Fruit fly (Drosophila melanogaster) whole organism, wandering third instar larva: ENCODE results near the gene axed.

Experiments
- Abd-B ChIP-seq: fragments of >200 bp; optimal IDR thresholded peaks from 2 replicates; lab custom pipeline; 2017; ENCODE audit warnings: missing biosample characterization, missing genetic modification characterization
- CG9705 ChIP-seq: fragments of 200-800 bp; sonication (Bioruptor generic); optimal IDR thresholded peaks from 2 replicates; lab custom pipeline; 2018; ENCODE audit warnings: missing biosample characterization, mild to moderate bottlenecking, missing genetic modification characterization
- CrebA ChIP-seq: fragments of 200-800 bp; sonication (Bioruptor generic); optimal IDR thresholded peaks from 2 replicates; lab custom pipeline; 2016; ENCODE audit warnings: missing biosample characterization, mild to moderate bottlenecking, missing genetic modification characterization, borderline replicate concordance
- Dfd ChIP-seq: fragments of >200 bp; optimal IDR thresholded peaks from 2 replicates; lab custom pipeline; 2017; ENCODE audit warnings: missing biosample characterization, missing genetic modification characterization
- Dif ChIP-seq: fragments of 200-275, 200-300 bp; sonication (Bioruptor generic); optimal IDR thresholded peaks from 2 replicates; lab custom pipeline; 2018; ENCODE audit warnings: missing biosample characterization, missing genetic modification characterization; ENCODE audit not compliant: partially characterized antibody
- HLH106 ChIP-seq: fragments of 200-800 bp; optimal IDR thresholded peaks from 3 replicates; lab custom pipeline; 2019; ENCODE audit warnings: missing biosample characterization, mild to moderate bottlenecking, missing genetic modification characterization, moderate library complexity
- Hnf4 ChIP-seq: fragments of 200-800 bp; sonication (Bioruptor generic); optimal IDR thresholded peaks from 2 replicates; lab custom pipeline; 2016; ENCODE audit warnings: missing biosample characterization, mild to moderate bottlenecking, missing genetic modification characterization
- Hr78 ChIP-seq: fragments of >200 bp; optimal IDR thresholded peaks from 2 replicates; lab custom pipeline; 2017; ENCODE audit warnings: missing biosample characterization, missing genetic modification characterization
- Hr83 ChIP-seq: fragments of 200-300 bp; sonication (Bioruptor generic); optimal IDR thresholded peaks from 2 replicates; lab custom pipeline; 2016; ENCODE audit warnings: missing biosample characterization, mild to moderate bottlenecking, missing genetic modification characterization, moderate library complexity; ENCODE audit not compliant: poor library complexity, severe bottlenecking
- Mio ChIP-seq: sonication (Bioruptor generic); optimal IDR thresholded peaks from 2 replicates; lab custom pipeline; 2016; ENCODE audit warnings: missing biosample characterization, missing genetic modification characterization
- Myc ChIP-seq: fragments of >200 bp; optimal IDR thresholded peaks from 2 replicates; lab custom pipeline; 2017
- Rel ChIP-seq, 2 experiments: fragments of 200-800 bp; sonication (Bioruptor generic) in 1 of 2; optimal IDR thresholded peaks; 2 replicates in 1 of 2; 3 replicates in 1 of 2; lab custom pipeline; 2016 to 2019; ENCODE audit warnings: mild to moderate bottlenecking in 2 of 2, missing biosample characterization in 2 of 2, missing genetic modification characterization in 2 of 2, moderate library complexity in 1 of 2
- Sp1 ChIP-seq: fragments of 200-800 bp; sonication (Bioruptor generic); optimal IDR thresholded peaks from 3 replicates; lab custom pipeline; 2019; ENCODE audit warnings: missing biosample characterization, mild to moderate bottlenecking, missing genetic modification characterization, moderate library complexity
- Vsx2 ChIP-seq: fragments of 200-300, 225-300 bp; sonication (Bioruptor generic); optimal IDR thresholded peaks from 2 replicates; lab custom pipeline; 2018; ENCODE audit warnings: missing biosample characterization, missing genetic modification characterization; ENCODE audit not compliant: partially characterized antibody
- br ChIP-seq: fragments of 200-800 bp; sonication (Bioruptor generic); optimal IDR thresholded peaks from 2 replicates; lab custom pipeline; 2016; ENCODE audit warnings: missing biosample characterization, missing genetic modification characterization
- brk ChIP-seq: fragments of 200-800 bp; sonication (Bioruptor generic); optimal IDR thresholded peaks from 2 replicates; lab custom pipeline; 2016; ENCODE audit warnings: missing biosample characterization, mild to moderate bottlenecking, missing genetic modification characterization
- dl ChIP-seq, 2 experiments: fragments of 175-275, 200-275 bp in 1 of 2; fragments of 200-275 bp in 1 of 2; sonication (Bioruptor generic); optimal IDR thresholded peaks; lab custom pipeline; 2018; ENCODE audit warnings: mild to moderate bottlenecking in 2 of 2, missing biosample characterization in 2 of 2, missing genetic modification characterization in 2 of 2, moderate library complexity in 2 of 2; ENCODE audit not compliant: partially characterized antibody in 2 of 2, insufficient read depth in 1 of 2
- dmrt93B ChIP-seq: fragments of 200-800 bp; sonication (Bioruptor generic); optimal IDR thresholded peaks from 2 replicates; lab custom pipeline; 2018; ENCODE audit warnings: missing biosample characterization, mild to moderate bottlenecking, missing genetic modification characterization
- dsf ChIP-seq: sonication (Bioruptor generic); optimal IDR thresholded peaks from 2 replicates; lab custom pipeline; 2016; ENCODE audit warnings: missing biosample characterization, missing genetic modification characterization, borderline replicate concordance
- ey ChIP-seq: fragments of 200-800 bp; sonication (Bioruptor generic); optimal IDR thresholded peaks from 2 replicates; lab custom pipeline; 2016; ENCODE audit warnings: missing biosample characterization, missing genetic modification characterization
- fru ChIP-seq: fragments of 200-800 bp; sonication (Bioruptor generic); optimal IDR thresholded peaks from 3 replicates; lab custom pipeline; 2016; ENCODE audit warnings: missing biosample characterization, mild to moderate bottlenecking, missing genetic modification characterization
- h ChIP-seq: fragments of 200-800 bp; sonication (Bioruptor generic); optimal IDR thresholded peaks from 3 replicates; lab custom pipeline; 2016; ENCODE audit warnings: missing biosample characterization, mild to moderate bottlenecking, missing genetic modification characterization
- jim ChIP-seq: fragments of 175-275, 200-325 bp; sonication (Bioruptor generic); optimal IDR thresholded peaks from 2 replicates; lab custom pipeline; 2016; ENCODE audit warnings: missing biosample characterization, mild to moderate bottlenecking, missing genetic modification characterization
- pan ChIP-seq: fragments of >200 bp; optimal IDR thresholded peaks from 2 replicates; lab custom pipeline; 2017
- rgr ChIP-seq: fragments of 200-800 bp; sonication (Bioruptor generic); optimal IDR thresholded peaks from 3 replicates; lab custom pipeline; 2016; ENCODE audit warnings: missing biosample characterization, mild to moderate bottlenecking, missing genetic modification characterization
- sage ChIP-seq: fragments of 200-800 bp; sonication (Bioruptor generic); optimal IDR thresholded peaks from 2 replicates; lab custom pipeline; 2016; ENCODE audit warnings: missing biosample characterization, mild to moderate bottlenecking, missing genetic modification characterization
- sv ChIP-seq: fragments of 200-800 bp; sonication (Bioruptor generic); optimal IDR thresholded peaks from 3 replicates; lab custom pipeline; 2016; ENCODE audit warnings: missing biosample characterization, missing genetic modification characterization
- tai ChIP-seq: sonication (Bioruptor generic); optimal IDR thresholded peaks from 2 replicates; lab custom pipeline; 2016; ENCODE audit warnings: missing biosample characterization, missing genetic modification characterization

The axed gene

DNA sequence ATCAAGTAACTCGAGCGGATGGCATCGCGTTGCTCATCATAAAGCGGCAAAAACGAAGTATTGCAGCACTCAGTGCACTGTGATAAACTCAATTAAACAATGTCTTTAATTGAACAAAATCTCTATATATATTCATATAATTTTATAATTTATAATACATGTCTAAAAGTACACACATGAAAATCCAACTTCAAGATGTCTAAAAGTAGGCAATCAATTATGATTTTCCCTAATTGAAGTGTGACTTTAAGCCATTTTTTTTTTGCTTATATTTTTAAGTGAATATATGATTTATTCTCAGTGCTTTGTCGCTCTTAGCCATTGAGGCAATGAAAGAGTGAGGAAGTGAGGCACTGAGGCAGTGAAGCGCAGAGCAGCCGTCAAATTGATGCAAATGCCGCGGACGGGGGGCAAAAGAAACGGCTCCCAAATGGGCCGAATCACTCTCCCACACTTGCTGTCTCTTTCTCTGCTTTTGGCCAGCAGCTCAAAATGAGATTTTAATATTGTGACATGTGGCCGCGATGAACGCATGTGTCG, 31.7 kb upstream of the axed start:
- no peak for TF ChIP-seq CrebA (GFP tag; lab: Kevin White, UChicago)
- no peak for TF ChIP-seq dsf
- TF ChIP-seq brk (GFP tag; lab: Kevin White, UChicago) = no peak
- TF ChIP-seq sv = no peak

DNA sequence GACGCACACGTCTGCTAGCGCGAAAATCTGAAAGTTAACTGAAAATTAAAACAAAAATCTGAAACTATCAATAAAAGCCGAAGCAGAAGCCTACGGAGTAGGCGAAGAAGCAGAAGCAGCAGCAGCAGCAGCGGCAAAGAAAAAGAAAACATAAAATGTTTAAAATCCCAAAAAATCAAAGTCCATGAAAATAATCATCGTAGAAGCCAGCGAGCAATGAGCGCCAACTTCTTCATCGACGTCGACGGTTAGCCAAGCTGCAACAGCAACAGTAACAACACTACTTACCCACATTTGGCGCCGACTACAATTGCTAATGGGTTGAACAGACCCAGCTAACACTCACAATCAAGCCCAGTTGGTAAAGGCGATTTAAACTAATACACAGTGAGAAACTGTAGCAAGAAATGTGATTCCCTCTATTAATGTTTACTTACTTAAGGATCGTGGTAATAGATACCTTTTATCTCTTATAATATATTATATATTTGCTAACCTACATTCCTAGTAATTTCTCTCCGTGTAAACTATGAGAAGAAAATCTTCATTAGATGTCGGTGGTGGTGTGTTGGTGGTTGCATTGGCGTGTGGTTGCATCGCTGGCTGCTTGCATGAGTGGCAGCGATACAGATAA, 19.6 kb upstream of the axed start, which contains the start of gene jv:
jv (minus strand) TSS at position 51 of the 634 bp plus-strand sequence.
- no peak for TF ChIP-seq rgr
- no peak for TF ChIP-seq ey (GFP tag; lab: Kevin White, UChicago)
- TF ChIP-seq Dfd (GFP tag; lab: Kevin White, UChicago) = no peak
- TF ChIP-seq jim (GFP tag; lab: Kevin White, UChicago) = no peak
- TF ChIP-seq Sp1 (GFP tag; lab: Kevin White, UChicago) = no peak
- TF ChIP-seq, all 38 proteins: peak for 0

DNA sequence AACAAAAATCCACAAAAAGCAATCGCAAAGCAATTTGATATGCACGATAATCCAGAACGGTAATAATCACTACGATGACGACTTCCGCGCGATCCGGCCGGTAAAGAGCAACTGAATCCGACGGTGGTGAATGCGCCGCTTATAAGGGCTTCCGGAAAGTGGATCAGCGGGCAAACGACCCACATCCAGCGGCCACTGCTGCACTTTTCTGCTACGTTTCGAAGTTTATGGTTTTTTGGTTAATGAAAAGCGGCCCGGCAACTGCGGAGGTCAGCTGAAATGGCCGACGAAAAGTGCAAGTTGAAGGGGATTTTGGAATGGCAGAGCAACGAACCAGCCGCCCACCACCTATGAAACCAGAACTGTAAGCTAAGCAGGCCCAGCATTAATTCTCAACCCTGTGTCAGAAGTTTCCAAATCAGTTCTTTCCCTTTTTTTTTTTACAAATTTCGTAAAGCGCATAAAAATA, 5.8 kb upstream of the axed start, which contains the start of the genes ndl and Rexo5:
ndl (minus strand) TSS at position 101 of the 469 bp plus-strand sequence.
Rexo5 (plus strand) TSS at position 419 of the 469 bp plus-strand sequence.
- no peak for TF ChIP-seq dmrt93B (GFP tag; lab: Kevin White, UChicago)
- TF ChIP-seq sage (GFP tag; lab: Kevin White, UChicago) = no peak
- TF ChIP-seq Hr78 (GFP tag; lab: Kevin White, UChicago) = no peak
- no peak for TF ChIP-seq Abd-B (GFP tag; lab: Kevin White, UChicago)

DNA sequence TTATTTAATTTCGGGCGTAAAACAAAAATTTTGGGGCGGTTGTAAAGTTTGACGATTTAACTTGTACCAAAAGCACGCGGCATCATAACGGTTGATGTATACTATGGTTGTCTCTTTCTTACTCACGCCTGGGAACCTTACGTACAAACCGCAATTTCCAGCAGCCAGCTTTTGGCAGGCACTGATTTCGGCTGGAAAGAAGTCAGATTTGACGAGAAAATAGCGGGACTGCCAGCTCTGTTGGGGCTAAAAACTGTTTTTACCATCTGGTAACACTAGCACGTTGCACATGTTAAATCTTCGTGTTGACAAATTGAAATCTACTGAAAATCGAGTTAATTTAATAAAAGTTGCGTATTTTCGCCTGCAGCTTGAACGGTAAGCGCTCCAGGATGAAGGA, 3.2 kb upstream of the axed start, which contains the start of gene zpg:
zpg (minus strand) TSS at position 108 of the 400 bp plus-strand sequence.
- peak; percentile 92 for TF ChIP-seq Myc (lab: Kevin White, UChicago)
- TF ChIP-seq Vsx2 (GFP tag; lab: Kevin White, UChicago) = peak; percentile 62
- TF ChIP-seq dl (GFP tag; optimal IDR thresholded peaks at IDR 0.05; lab: Kevin White, UChicago; ENCODE audit: insufficient read depth in 1 of 2, partially characterized antibody in 2 of 2) = peak in 1 of 2 experiments; percentile 9
- TF ChIP-seq Dif (GFP tag; lab: Kevin White, UChicago) = peak; percentile 81
- TF ChIP-seq br = no peak

DNA sequence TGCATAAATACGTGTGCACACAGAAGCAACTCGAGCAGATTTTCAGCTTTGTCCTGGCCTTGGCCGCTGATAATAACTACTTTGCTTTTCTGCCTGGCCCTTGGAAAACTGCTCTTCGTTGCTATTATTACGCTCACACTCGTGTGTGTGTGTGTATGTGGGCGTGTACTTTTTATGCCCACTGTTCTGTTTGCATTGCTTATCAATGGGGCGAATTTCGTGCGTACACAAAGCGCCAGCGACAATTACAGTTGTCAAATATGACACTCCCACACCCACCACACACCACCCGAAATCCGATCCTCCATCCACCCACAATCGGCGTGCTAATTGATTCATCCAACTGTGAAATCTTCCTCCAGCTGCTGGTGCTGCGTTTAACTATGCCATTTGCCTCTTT, 3.5 kb downstream of the axed start:
- TF ChIP-seq ey (GFP tag; lab: Kevin White, UChicago) = no peak
- no peak for TF ChIP-seq sage (GFP tag; lab: Kevin White, UChicago)
- TF ChIP-seq Rel (GFP tag; optimal IDR thresholded peaks at IDR 0.05; lab: Kevin White, UChicago) = no peak
- TF ChIP-seq Rel (tag; optimal IDR thresholded peaks at IDR 0.05; lab: Kevin White, UChicago) = no peak

DNA sequence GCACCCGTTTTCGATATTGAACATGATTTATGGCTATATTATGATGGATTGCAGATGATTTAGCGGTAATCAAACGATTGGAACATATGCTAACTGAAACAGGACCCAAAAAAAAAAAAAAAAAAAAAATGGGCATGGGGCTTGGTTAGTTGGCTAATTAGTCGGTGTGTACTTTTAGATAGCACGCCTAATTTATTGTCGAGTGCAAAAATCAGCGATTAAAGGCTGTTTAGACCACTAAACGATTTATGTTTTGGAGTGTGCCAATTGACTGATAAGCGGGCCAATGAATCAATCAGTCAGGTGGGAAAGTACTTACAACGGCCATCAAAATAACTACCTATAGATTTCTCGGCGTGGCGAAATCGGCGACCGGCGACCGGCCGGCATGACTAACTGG, 6.1 kb downstream of the axed start:
- TF ChIP-seq ey (GFP tag; lab: Kevin White, UChicago) (no peak), tai (GFP tag; lab: Kevin White, UChicago) (no peak), Mio (GFP tag; lab: Kevin White, UChicago) (no peak), Vsx2 (GFP tag; lab: Kevin White, UChicago) (peak; percentile 3), Dfd (GFP tag; lab: Kevin White, UChicago) (no peak)

DNA sequence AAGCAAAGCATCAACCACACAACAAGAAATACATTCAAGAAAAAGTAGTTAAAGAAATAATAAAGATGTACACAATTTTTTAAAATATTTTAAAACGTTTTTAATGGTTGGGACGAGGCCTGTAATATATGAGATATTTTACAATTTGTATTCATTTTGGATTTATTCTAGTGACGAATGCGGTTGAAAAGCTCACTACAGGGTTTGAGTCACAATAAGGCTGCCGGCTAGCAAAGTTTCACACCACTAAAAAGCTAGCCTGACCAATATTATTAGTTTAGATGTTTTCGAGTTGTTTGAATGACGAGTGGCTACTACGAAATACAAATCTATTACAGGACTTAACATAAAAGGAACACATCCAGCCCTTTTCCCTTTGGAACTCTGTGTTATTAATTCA, 9.9 kb downstream of the axed start:
- no peak for TF ChIP-seq HLH106
- no peak for TF ChIP-seq CrebA (GFP tag; lab: Kevin White, UChicago)
- TF ChIP-seq fru (GFP tag; lab: Kevin White, UChicago) = no peak
- TF ChIP-seq Myc (lab: Kevin White, UChicago) = no peak
- TF ChIP-seq rgr = no peak
- TF ChIP-seq CG9705 (GFP tag; lab: Kevin White, UChicago) = no peak
- TF ChIP-seq sage (GFP tag; lab: Kevin White, UChicago) = no peak
- TF ChIP-seq brk (GFP tag; lab: Kevin White, UChicago) = no peak
- no peak for TF ChIP-seq tai (GFP tag; lab: Kevin White, UChicago)
- no peak for TF ChIP-seq pan (lab: Kevin White, UChicago)
- TF ChIP-seq ey (GFP tag; lab: Kevin White, UChicago) = no peak
- TF ChIP-seq Hnf4 (GFP tag; lab: Kevin White, UChicago) = no peak
- no peak for TF ChIP-seq h (GFP tag; lab: Kevin White, UChicago)
- no peak for TF ChIP-seq Hr83
- TF ChIP-seq, all 38 proteins: peak for 0
